Fruit fly (Drosophila melanogaster) whole organism, embryonic: ENCODE results near the gene CG31687.
"Not testable (repeated sequence)": the region's sequence is repeated elsewhere in the genome, so short reads cannot be mapped to it uniquely, and the experiment has no call there.

Experiments
- Adf1 ChIP-seq: fragments of 200-800 bp; sonication (Bioruptor generic); IDR thresholded peaks from 2 replicates; pipeline ENCODE4 v1.3.6; 2022; ENCODE audit warnings: missing biosample characterization, missing genetic modification characterization
- Atf3 ChIP-seq: fragments of 200-800 bp; sonication (Bioruptor generic); optimal IDR thresholded peaks from 3 replicates; lab custom pipeline; 2016; ENCODE audit warnings: missing biosample characterization, missing genetic modification characterization
- CG10543 ChIP-seq: fragments of 200-800 bp; sonication (Bioruptor generic); optimal IDR thresholded peaks from 3 replicates; lab custom pipeline; 2017; ENCODE audit warnings: missing biosample characterization, mild to moderate bottlenecking, missing genetic modification characterization, moderate library complexity
- CG11504 ChIP-seq: fragments of 200-800 bp; sonication (Bioruptor generic); optimal IDR thresholded peaks from 3 replicates; lab custom pipeline; 2019; ENCODE audit warnings: missing biosample characterization, mild to moderate bottlenecking, missing genetic modification characterization, moderate library complexity
- CG12769 ChIP-seq: fragments of 200-800 bp; sonication (Bioruptor generic); optimal IDR thresholded peaks from 2 replicates; lab custom pipeline; 2019; ENCODE audit warnings: missing biosample characterization, mild to moderate bottlenecking, missing genetic modification characterization, moderate library complexity
- CG15269 ChIP-seq: fragments of 200-800 bp; sonication (Bioruptor generic); optimal IDR thresholded peaks from 2 replicates; lab custom pipeline; 2018; ENCODE audit warnings: missing biosample characterization, mild to moderate bottlenecking, missing genetic modification characterization, moderate library complexity
- CG18599 ChIP-seq: fragments of 200-800 bp; sonication (Bioruptor generic); optimal IDR thresholded peaks from 3 replicates; lab custom pipeline; 2017; ENCODE audit warnings: missing biosample characterization, missing genetic modification characterization, mild to moderate bottlenecking, moderate library complexity, missing genetic modification reagents
- CG18764 ChIP-seq: fragments of 200-800 bp; sonication (Bioruptor generic); optimal IDR thresholded peaks from 3 replicates; lab custom pipeline; 2016; ENCODE audit warnings: missing biosample characterization, missing genetic modification characterization
- CG2120 ChIP-seq: fragments of 200-800 bp; sonication (Bioruptor generic); optimal IDR thresholded peaks from 3 replicates; lab custom pipeline; 2016; ENCODE audit warnings: missing biosample characterization, missing genetic modification characterization
- CG2678 ChIP-seq: fragments of 200-800 bp; sonication (Bioruptor generic); optimal IDR thresholded peaks from 3 replicates; lab custom pipeline; 2019; ENCODE audit warnings: missing biosample characterization, mild to moderate bottlenecking, missing genetic modification characterization, moderate library complexity
- CG30403 ChIP-seq: fragments of 200-800 bp; sonication (Bioruptor generic); optimal IDR thresholded peaks from 3 replicates; lab custom pipeline; 2016; ENCODE audit warnings: missing biosample characterization, missing genetic modification characterization
- CG3281 ChIP-seq: fragments of 200-800 bp; sonication (Bioruptor generic); optimal IDR thresholded peaks from 3 replicates; lab custom pipeline; 2017; ENCODE audit warnings: missing biosample characterization, mild to moderate bottlenecking, missing genetic modification characterization
- CG34376 ChIP-seq: fragments of 200-800 bp; sonication (Bioruptor generic); optimal IDR thresholded peaks from 2 replicates; lab custom pipeline; 2018; ENCODE audit warnings: missing biosample characterization, mild to moderate bottlenecking, missing genetic modification characterization
- CG5180 ChIP-seq: fragments of 200-800 bp; sonication (Bioruptor generic); optimal IDR thresholded peaks from 3 replicates; lab custom pipeline; 2017; ENCODE audit warnings: missing biosample characterization, missing genetic modification characterization, mild to moderate bottlenecking, moderate library complexity, missing genetic modification reagents
- CG7556 ChIP-seq: fragments of 200-800 bp; sonication (Bioruptor generic); optimal IDR thresholded peaks from 2 replicates; lab custom pipeline; 2017; ENCODE audit warnings: missing biosample characterization, mild to moderate bottlenecking, missing genetic modification characterization
- CG7839 ChIP-seq: fragments of 200-800 bp; sonication (Bioruptor generic); optimal IDR thresholded peaks from 3 replicates; lab custom pipeline; 2018; ENCODE audit warnings: missing biosample characterization, mild to moderate bottlenecking, missing genetic modification characterization, moderate library complexity
- CG9215 ChIP-seq: fragments of 200-800 bp; sonication (Bioruptor generic); IDR thresholded peaks from 2 replicates; pipeline ENCODE4 v1.3.6; 2022; ENCODE audit warnings: missing biosample characterization, missing genetic modification characterization
- CoRest ChIP-seq: fragments of 200-800 bp; sonication (Bioruptor generic); optimal IDR thresholded peaks from 3 replicates; lab custom pipeline; 2018; ENCODE audit warnings: missing biosample characterization, mild to moderate bottlenecking, missing genetic modification characterization, moderate library complexity
- Deaf1 ChIP-seq: fragments of 200-800 bp; optimal IDR thresholded peaks from 3 replicates; lab custom pipeline; 2019; ENCODE audit warnings: missing biosample characterization, mild to moderate bottlenecking, missing genetic modification characterization, moderate library complexity
- Dfd ChIP-seq, 2 experiments: fragments of >200 bp; optimal IDR thresholded peaks; 2 replicates each; lab custom pipeline; 2017; ENCODE audit warnings: missing biosample characterization in 2 of 2, missing genetic modification characterization in 2 of 2
- ERR ChIP-seq: fragments of 200-800 bp; sonication (Bioruptor generic); optimal IDR thresholded peaks from 2 replicates; lab custom pipeline; 2016; ENCODE audit warnings: missing biosample characterization, missing genetic modification characterization
- Ets65A ChIP-seq: fragments of 200-800 bp; sonication (Bioruptor generic); peaks from one replicate; lab custom pipeline; 2016; ENCODE audit warnings: missing biosample characterization, missing genetic modification characterization
- Ets97D ChIP-seq: fragments of 200-800 bp; sonication (Bioruptor generic); optimal IDR thresholded peaks from 3 replicates; lab custom pipeline; 2016; ENCODE audit warnings: missing biosample characterization, missing genetic modification characterization
- Fer3 ChIP-seq: fragments of 200-800 bp; sonication (Bioruptor generic); optimal IDR thresholded peaks from 2 replicates; lab custom pipeline; 2018; ENCODE audit warnings: missing biosample characterization, mild to moderate bottlenecking, missing genetic modification characterization, moderate library complexity
- Hand ChIP-seq: fragments of 200-800 bp; sonication (Bioruptor generic); optimal IDR thresholded peaks from 2 replicates; lab custom pipeline; 2017; ENCODE audit warnings: mild to moderate bottlenecking, missing biosample characterization, missing genetic modification reagents, missing genetic modification characterization
- Hr51 ChIP-seq, 2 experiments: fragments of 200-800 bp; sonication (Bioruptor generic); optimal IDR thresholded peaks; 2 replicates in 1 of 2; 3 replicates in 1 of 2; lab custom pipeline; 2016 to 2018; ENCODE audit warnings: missing biosample characterization in 2 of 2, missing genetic modification characterization in 2 of 2, mild to moderate bottlenecking in 1 of 2, moderate library complexity in 1 of 2
- Med ChIP-seq: fragments of 200-800 bp; sonication (Bioruptor generic); peaks from one replicate; lab custom pipeline; 2016; ENCODE audit warnings: missing biosample characterization, missing genetic modification characterization, mild to moderate bottlenecking, inconsistent platforms, moderate library complexity
- NC2β ChIP-seq: fragments of 200-800 bp; sonication (Bioruptor generic); optimal IDR thresholded peaks from 2 replicates; lab custom pipeline; 2016; ENCODE audit warnings: missing biosample characterization, missing genetic modification characterization
- NFAT ChIP-seq: fragments of 200-800 bp; sonication (Bioruptor generic); IDR thresholded peaks from 2 replicates; pipeline ENCODE4 v1.3.6; 2022; ENCODE audit warnings: missing biosample characterization, missing genetic modification characterization
- abd-A ChIP-seq: fragments of 200-800 bp; sonication (Bioruptor generic); optimal IDR thresholded peaks from 3 replicates; lab custom pipeline; 2019; ENCODE audit warnings: missing biosample characterization, mild to moderate bottlenecking, missing genetic modification characterization, moderate library complexity
- caup ChIP-seq: fragments of 200-800 bp; sonication (Bioruptor generic); optimal IDR thresholded peaks from 3 replicates; lab custom pipeline; 2017; ENCODE audit warnings: missing biosample characterization, mild to moderate bottlenecking, missing genetic modification characterization, moderate library complexity; ENCODE audit not compliant: severe bottlenecking
- chinmo ChIP-seq: fragments of 200-800 bp; sonication (Bioruptor generic); IDR thresholded peaks from 4 replicates; pipeline ENCODE4 v1.3.6; 2022; ENCODE audit warnings: missing biosample characterization, missing genetic modification characterization; ENCODE audit not compliant: partially characterized antibody
- crol ChIP-seq: fragments of 200-800 bp; sonication (Bioruptor generic); IDR thresholded peaks from 2 replicates; pipeline ENCODE4 v1.3.6; 2022; ENCODE audit warnings: missing biosample characterization, missing genetic modification characterization
- dmrt99B ChIP-seq: fragments of 200-800 bp; sonication (Bioruptor generic); optimal IDR thresholded peaks from 2 replicates; lab custom pipeline; 2018; ENCODE audit warnings: missing biosample characterization, mild to moderate bottlenecking, missing genetic modification characterization, moderate library complexity
- eyg ChIP-seq: fragments of 200-800 bp; sonication (Bioruptor generic); optimal IDR thresholded peaks from 3 replicates; lab custom pipeline; 2016; ENCODE audit warnings: missing biosample characterization, missing genetic modification characterization
- gem ChIP-seq: fragments of 200-800 bp; sonication (Bioruptor generic); optimal IDR thresholded peaks from 2 replicates; lab custom pipeline; 2019; ENCODE audit warnings: missing biosample characterization, mild to moderate bottlenecking, missing genetic modification characterization, moderate library complexity
- lab ChIP-seq: fragments of 200-800 bp; sonication (Bioruptor generic); optimal IDR thresholded peaks from 3 replicates; lab custom pipeline; 2017; ENCODE audit warnings: missing biosample characterization, missing genetic modification characterization, mild to moderate bottlenecking, moderate library complexity, missing genetic modification reagents
- lmd ChIP-seq: fragments of 200-800 bp; sonication (Bioruptor generic); IDR thresholded peaks from 2 replicates; pipeline ENCODE4 v1.3.6; 2022; ENCODE audit warnings: missing biosample characterization, missing genetic modification characterization
- pita ChIP-seq: fragments of 200-800 bp; sonication (Bioruptor generic); optimal IDR thresholded peaks from 2 replicates; lab custom pipeline; 2017; ENCODE audit warnings: missing biosample characterization, mild to moderate bottlenecking, missing genetic modification characterization
- rib ChIP-seq: fragments of 200-800 bp; sonication (Bioruptor generic); IDR thresholded peaks from 2 replicates; pipeline ENCODE4 v1.3.6; 2022; ENCODE audit warnings: missing biosample characterization, missing genetic modification characterization
- row ChIP-seq: fragments of 200-800 bp; sonication (Bioruptor generic); IDR thresholded peaks from 3 replicates; pipeline ENCODE4 v1.3.6; 2022; ENCODE audit warnings: missing biosample characterization, missing genetic modification characterization
- sd ChIP-seq: fragments of 200-800 bp; sonication (Bioruptor generic); optimal IDR thresholded peaks from 3 replicates; lab custom pipeline; 2018; ENCODE audit warnings: missing biosample characterization, mild to moderate bottlenecking, missing genetic modification characterization, moderate library complexity
- sob ChIP-seq: fragments of 200-800 bp; sonication (Bioruptor generic); IDR thresholded peaks from 2 replicates; pipeline ENCODE4 v1.3.6; 2022; ENCODE audit warnings: missing biosample characterization, missing genetic modification characterization
- sr ChIP-seq: fragments of 200-800 bp; sonication (Bioruptor generic); IDR thresholded peaks from 3 replicates; pipeline ENCODE4 v1.3.6; 2022; ENCODE audit warnings: missing biosample characterization, missing genetic modification characterization
- zfh2 ChIP-seq: fragments of 200-800 bp; sonication (Bioruptor generic); optimal IDR thresholded peaks from 2 replicates; lab custom pipeline; 2016; ENCODE audit warnings: missing biosample characterization, missing genetic modification characterization

CG31687 gene

DNA sequence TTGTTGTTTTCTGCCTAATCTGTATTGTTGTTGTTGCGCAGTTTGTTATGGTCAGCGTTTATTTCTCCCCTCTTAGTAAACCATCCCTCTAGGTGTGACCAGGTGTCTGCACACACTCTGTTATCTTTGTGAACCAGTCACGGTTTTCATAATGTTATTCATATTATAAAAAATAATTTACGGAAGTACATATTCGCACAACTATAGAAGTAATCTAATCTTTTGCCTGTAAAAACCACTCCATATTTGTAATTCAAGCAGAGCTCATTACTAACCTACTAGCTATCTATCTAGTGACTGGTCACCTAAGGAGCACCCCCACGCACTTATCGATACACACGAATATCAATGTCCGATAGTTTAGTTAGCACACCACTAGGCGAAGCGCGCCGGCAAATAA, at the start of gene CG31687, which contains the start of gene CG31683:
TSS of gene CG31687 (plus strand) at position 362 of the 400 bp plus-strand sequence.
TSS of gene CG31683 (minus strand) at position 101 of the 400 bp plus-strand sequence.
- TF ChIP-seq CoRest; lmd; Atf3 (GFP tag; lab: Kevin White, UChicago): not testable (repeated sequence)

DNA sequence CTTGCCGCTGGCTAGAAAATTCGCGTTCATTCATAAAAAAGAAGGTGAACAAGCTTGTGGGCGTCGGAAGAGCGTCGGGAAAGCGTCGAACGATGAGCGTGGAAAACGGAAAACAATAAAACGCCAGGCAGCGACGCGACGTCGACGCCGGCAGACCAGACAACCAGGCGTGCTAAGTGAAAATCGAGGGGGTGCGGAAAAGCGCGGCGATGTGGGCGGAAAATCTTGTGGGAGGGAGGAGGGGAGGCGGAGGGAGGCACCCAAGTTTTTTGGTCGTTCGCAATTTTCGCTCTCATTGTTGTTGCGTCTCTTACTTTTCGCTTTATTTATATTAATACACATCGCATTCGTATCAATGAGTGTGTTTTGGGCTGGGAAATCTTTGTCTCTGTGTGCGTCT, 49.1 kb upstream of the CG31687 start:
- TF ChIP-seq chinmo (GFP tag; lab: Robert Waterston, UW) (0 out of 4 replicates have a peak, but pooled peaks have one; percentile 40), sob (0 out of 2 replicates have a peak, but pooled peaks have one; percentile 21), crol (GFP tag; lab: Robert Waterston, UW) (peak; percentile 90), CG10543 (GFP tag; lab: Kevin White, UChicago) (peak; percentile 65), Adf1 (GFP tag; lab: Robert Waterston, UW) (peak; percentile 96), rib (GFP tag; lab: Robert Waterston, UW) (0 out of 2 replicates have a peak, but pooled peaks have one; percentile 43), Deaf1 (tag; lab: Kevin White, UChicago) (peak; percentile 19), Ets97D (GFP tag; lab: Kevin White, UChicago) (no peak), sd (peak; percentile 57), NFAT (no peak), CG18764 (GFP tag; lab: Kevin White, UChicago) (no peak), abd-A (peak; percentile 81), zfh2 (GFP tag; lab: Kevin White, UChicago) (no peak), Med (GFP tag; lab: Kevin White, UChicago) (peak; percentile 85), CG12769 (tag; lab: Kevin White, UChicago) (peak; percentile 22), sr (GFP tag; lab: Robert Waterston, UW) (peak; percentile 100), CG5180 (GFP tag; lab: Kevin White, UChicago) (peak; percentile 81)

DNA sequence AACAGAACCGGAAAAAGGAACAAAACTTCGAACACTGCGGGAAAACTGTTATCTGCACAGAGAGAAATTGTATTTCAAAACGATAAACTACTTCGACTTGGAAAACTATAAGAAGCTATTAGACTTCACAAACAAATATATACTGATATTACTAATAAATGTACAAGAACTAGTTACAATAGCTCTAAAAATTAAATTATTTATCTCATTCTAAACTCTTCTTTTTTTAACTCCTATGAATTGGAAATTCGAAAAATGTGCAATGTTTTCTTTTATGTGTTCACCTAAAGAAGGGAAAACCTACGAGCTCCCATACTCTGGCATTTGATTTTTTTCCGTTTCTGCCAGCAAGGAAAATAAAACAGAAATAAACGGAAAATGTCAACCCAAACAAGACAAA, 48.6 kb upstream of the CG31687 start:
- peak; percentile 27 for TF ChIP-seq Ets65A (GFP tag; lab: Kevin White, UChicago)
- TF ChIP-seq CG2120 (GFP tag; lab: Kevin White, UChicago) = peak; percentile 33
- TF ChIP-seq eyg (GFP tag; lab: Kevin White, UChicago) = no peak
- peak; percentile 24 for TF ChIP-seq CG2678
- TF ChIP-seq CG11504 (tag; lab: Kevin White, UChicago) = peak; percentile 14
- TF ChIP-seq CG18599 (GFP tag; lab: Kevin White, UChicago) = peak; percentile 15
- TF ChIP-seq Fer3 (tag; lab: Kevin White, UChicago) = peak; percentile 5
- peak; percentile 28 for TF ChIP-seq CG7839 (tag; lab: Kevin White, UChicago)
- TF ChIP-seq gem (tag; lab: Kevin White, UChicago) = peak; percentile 46
- TF ChIP-seq NC2β (GFP tag; lab: Kevin White, UChicago) = no peak
- TF ChIP-seq ERR = no peak
- TF ChIP-seq CG7556 (GFP tag; lab: Kevin White, UChicago) = peak; percentile 21
- peak in 1 of 2 experiments; percentile 8 for TF ChIP-seq Hr51 (GFP tag; optimal IDR thresholded peaks at IDR 0.05; lab: Kevin White, UChicago)
- no peak for TF ChIP-seq pita (GFP tag; lab: Kevin White, UChicago)
- TF ChIP-seq CG30403 (GFP tag; lab: Kevin White, UChicago) = peak; percentile 17
- peak; percentile 28 for TF ChIP-seq dmrt99B (tag; lab: Kevin White, UChicago)
- TF ChIP-seq CG15269 (tag; lab: Kevin White, UChicago) = peak; percentile 0
- peak; percentile 3 for TF ChIP-seq lab (GFP tag; lab: Kevin White, UChicago)
- no peak for TF ChIP-seq CG34376 (GFP tag; lab: Kevin White, UChicago)
- TF ChIP-seq Hand (GFP tag; lab: Kevin White, UChicago) = peak; percentile 2
- peak; percentile 25; the same call in 1 of the 3 replicates for TF ChIP-seq row (GFP tag; lab: Robert Waterston, UW)
- TF ChIP-seq CG9215 = no peak
- peak; percentile 10 for TF ChIP-seq CG3281
- TF ChIP-seq caup (GFP tag; lab: Kevin White, UChicago) = no peak
- no peak for TF ChIP-seq Dfd (GFP tag; optimal IDR thresholded peaks at IDR 0.05; lab: Kevin White, UChicago)
